Fruit fly (Drosophila melanogaster) whole organism, pupa: Measurements from ENCODE around the gene Srp54.

Experiments
- CG10348 ChIP-seq: fragments of 200-800 bp; sonication (Bioruptor generic); IDR thresholded peaks from 2 replicates; pipeline ENCODE4 v1.3.6; 2022; ENCODE audit warnings: missing biosample characterization, missing genetic modification characterization
- CG12605 ChIP-seq: fragments of 200-800 bp; sonication (Bioruptor generic); IDR thresholded peaks from 2 replicates; pipeline ENCODE4 v1.3.6; 2022; ENCODE audit warnings: missing biosample characterization, missing genetic modification characterization
- CG13204 ChIP-seq: fragments of 200-800 bp; sonication (Bioruptor generic); optimal IDR thresholded peaks from 2 replicates; lab custom pipeline; 2018; ENCODE audit warnings: missing biosample characterization, mild to moderate bottlenecking, missing genetic modification characterization, moderate library complexity
- CG14655 ChIP-seq: fragments of 200-800 bp; sonication (Bioruptor generic); optimal IDR thresholded peaks from 3 replicates; lab custom pipeline; 2017; ENCODE audit warnings: mild to moderate bottlenecking, missing biosample characterization, missing genetic modification reagents, missing genetic modification characterization
- CG15710 ChIP-seq: fragments of 200-800 bp; sonication (Bioruptor generic); optimal IDR thresholded peaks from 2 replicates; lab custom pipeline; 2018; ENCODE audit warnings: missing biosample characterization, mild to moderate bottlenecking, missing genetic modification characterization, moderate library complexity
- CG17806 ChIP-seq: fragments of 200-800 bp; sonication (Bioruptor generic); optimal IDR thresholded peaks from 2 replicates; lab custom pipeline; 2018; ENCODE audit warnings: missing biosample characterization, mild to moderate bottlenecking, missing genetic modification characterization, moderate library complexity
- CG32121 ChIP-seq: fragments of 200-800 bp; sonication (Bioruptor generic); IDR thresholded peaks from 2 replicates; pipeline ENCODE4 v1.3.6; 2022; ENCODE audit warnings: missing biosample characterization, missing genetic modification characterization
- CG34367 ChIP-seq: fragments of 200-800 bp; sonication (Bioruptor generic); optimal IDR thresholded peaks from 2 replicates; lab custom pipeline; 2018; ENCODE audit warnings: missing biosample characterization, mild to moderate bottlenecking, missing genetic modification characterization
- CG4496 ChIP-seq: fragments of 200-800 bp; sonication (Bioruptor generic); IDR thresholded peaks from 3 replicates; pipeline ENCODE4 v1.3.6; 2022; ENCODE audit warnings: missing biosample characterization, missing genetic modification characterization
- CG8159 ChIP-seq: fragments of 200-800 bp; sonication (Bioruptor generic); optimal IDR thresholded peaks from 3 replicates; lab custom pipeline; 2018; ENCODE audit warnings: missing biosample characterization, mild to moderate bottlenecking, missing genetic modification characterization, moderate library complexity
- CG8301 ChIP-seq: fragments of 200-800 bp; sonication (Bioruptor generic); optimal IDR thresholded peaks from 2 replicates; lab custom pipeline; 2018; ENCODE audit warnings: missing biosample characterization, mild to moderate bottlenecking, missing genetic modification characterization
- D1 ChIP-seq: fragments of 200-800 bp; sonication (Bioruptor generic); optimal IDR thresholded peaks from 2 replicates; lab custom pipeline; 2018; ENCODE audit warnings: missing biosample characterization, mild to moderate bottlenecking, missing genetic modification characterization, moderate library complexity
- EcR ChIP-seq: fragments of 200-800 bp; sonication (Bioruptor generic); optimal IDR thresholded peaks from 3 replicates; lab custom pipeline; 2019; ENCODE audit warnings: missing biosample characterization, missing genetic modification characterization, mild to moderate bottlenecking, moderate library complexity, missing genetic modification reagents
- Ets98B ChIP-seq: fragments of 200-800 bp; sonication (Bioruptor generic); IDR thresholded peaks from 2 replicates; pipeline ENCODE4 v1.3.6; 2022; ENCODE audit warnings: missing biosample characterization, missing genetic modification characterization
- Pif1A ChIP-seq: fragments of 200-800 bp; sonication (Bioruptor generic); optimal IDR thresholded peaks from 3 replicates; lab custom pipeline; 2016; ENCODE audit warnings: missing biosample characterization, missing genetic modification characterization
- Pif1B ChIP-seq: fragments of 200-800 bp; sonication (Bioruptor generic); optimal IDR thresholded peaks from 3 replicates; lab custom pipeline; 2016; ENCODE audit warnings: missing biosample characterization, missing genetic modification characterization
- Snoo ChIP-seq: fragments of 200-800 bp; sonication (Bioruptor generic); optimal IDR thresholded peaks from 3 replicates; lab custom pipeline; 2017; ENCODE audit warnings: missing biosample characterization, mild to moderate bottlenecking, missing genetic modification characterization, inconsistent platforms
- fd96Ca ChIP-seq: fragments of 200-800 bp; sonication (Bioruptor generic); IDR thresholded peaks from 3 replicates; pipeline ENCODE4 v1.3.6; 2022; ENCODE audit warnings: missing biosample characterization, missing genetic modification characterization
- gl ChIP-seq: fragments of 200-800 bp; sonication (Bioruptor generic); optimal IDR thresholded peaks from 2 replicates; lab custom pipeline; 2018; ENCODE audit warnings: missing biosample characterization, mild to moderate bottlenecking, missing genetic modification characterization
- rn ChIP-seq: fragments of 200-800 bp; sonication (Bioruptor generic); IDR thresholded peaks from 2 replicates; pipeline ENCODE4 v1.3.6; 2022; ENCODE audit warnings: missing biosample characterization, missing genetic modification characterization

The Srp54 gene

dm6 chr2L:9943521-9943920 is 30.8 kb downstream of the Srp54 start:
- TF ChIP-seq CG32121 (GFP tag; lab: Robert Waterston, UW) = no peak
- no peak for TF ChIP-seq CG17806
- no peak for TF ChIP-seq CG10348
- no peak for TF ChIP-seq Pif1B
- no peak for TF ChIP-seq Ets98B (GFP tag; lab: Robert Waterston, UW)
- TF ChIP-seq CG13204 = no peak
- TF ChIP-seq gl = no peak
- no peak for TF ChIP-seq fd96Ca (GFP tag; lab: Robert Waterston, UW)
- TF ChIP-seq D1 (tag; lab: Kevin White, UChicago) = no peak
- no peak for TF ChIP-seq CG14655 (GFP tag; lab: Kevin White, UChicago)
- TF ChIP-seq CG8301 (tag; lab: Kevin White, UChicago) = no peak
- no peak for TF ChIP-seq EcR (GFP tag; lab: Kevin White, UChicago)
- no peak for TF ChIP-seq CG8159 (tag; lab: Kevin White, UChicago)
- TF ChIP-seq CG15710 = no peak

DNA sequence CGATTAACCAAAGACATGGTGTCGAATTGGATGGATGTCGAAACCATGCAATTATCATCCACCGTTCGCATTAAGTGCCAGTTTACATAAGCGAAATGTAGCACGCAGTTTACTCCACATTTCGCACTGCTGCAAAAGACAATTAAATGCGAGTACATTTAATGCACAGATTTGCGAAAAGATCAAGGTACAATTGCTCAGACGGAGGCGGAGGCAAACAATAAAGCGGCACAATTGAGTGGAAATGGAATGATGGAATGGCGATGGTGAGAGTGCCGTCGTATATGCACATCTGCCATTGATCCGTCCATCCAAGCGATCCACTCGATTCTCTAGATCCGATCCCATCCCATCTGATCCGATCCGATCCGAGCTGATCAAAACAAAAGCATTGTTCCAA is 32.4 kb downstream of the Srp54 start:
- no peak for TF ChIP-seq CG12605 (GFP tag; lab: Robert Waterston, UW)
- TF ChIP-seq Pif1B = peak; percentile 11
- peak; percentile 71 for TF ChIP-seq gl
- no peak for TF ChIP-seq CG15710
- no peak for TF ChIP-seq Ets98B (GFP tag; lab: Robert Waterston, UW)
- no peak for TF ChIP-seq CG14655 (GFP tag; lab: Kevin White, UChicago)
- no peak for TF ChIP-seq CG34367 (tag; lab: Kevin White, UChicago)
- TF ChIP-seq CG32121 (GFP tag; lab: Robert Waterston, UW) = peak; percentile 21; the same call in 1 of the 2 replicates
- no peak for TF ChIP-seq fd96Ca (GFP tag; lab: Robert Waterston, UW)
- no peak for TF ChIP-seq CG13204
- TF ChIP-seq Snoo (tag; lab: Kevin White, UChicago) = no peak
- no peak for TF ChIP-seq EcR (GFP tag; lab: Kevin White, UChicago)
- no peak for TF ChIP-seq Pif1A (GFP tag; lab: Kevin White, UChicago)
- TF ChIP-seq CG8301 (tag; lab: Kevin White, UChicago) = no peak
- TF ChIP-seq CG8159 (tag; lab: Kevin White, UChicago) = no peak
- TF ChIP-seq CG10348 = no peak
- TF ChIP-seq CG4496 (GFP tag; lab: Robert Waterston, UW) = 0 out of 3 replicates have a peak, but pooled peaks have one; percentile 12
- TF ChIP-seq CG17806 = no peak
- no peak for TF ChIP-seq D1 (tag; lab: Kevin White, UChicago)

dm6 chr2L:9946051-9946450 is 33.3 kb downstream of the Srp54 start:
- TF ChIP-seq CG4496 (GFP tag; lab: Robert Waterston, UW) (0 out of 3 replicates have a peak, but pooled peaks have one; percentile 25), D1 (tag; lab: Kevin White, UChicago) (no peak)

- TF ChIP-seq Snoo (tag; lab: Kevin White, UChicago) = no peak
- TF ChIP-seq CG34367 (tag; lab: Kevin White, UChicago) = no peak
- TF ChIP-seq Pif1B = peak; percentile 45
- no peak for TF ChIP-seq D1 (tag; lab: Kevin White, UChicago)
- peak; percentile 68 for TF ChIP-seq EcR (GFP tag; lab: Kevin White, UChicago)
- peak; percentile 69; the same call in 2 of the 3 replicates for TF ChIP-seq CG4496 (GFP tag; lab: Robert Waterston, UW)
- peak; percentile 95 for TF ChIP-seq CG13204
- TF ChIP-seq CG32121 (GFP tag; lab: Robert Waterston, UW) = 0 out of 2 replicates have a peak, but pooled peaks have one; percentile 44
- peak; percentile 70 for TF ChIP-seq fd96Ca (GFP tag; lab: Robert Waterston, UW)
- TF ChIP-seq Ets98B (GFP tag; lab: Robert Waterston, UW) = peak; percentile 67
- 0 out of 2 replicates have a peak, but pooled peaks have one; percentile 22 for TF ChIP-seq CG12605 (GFP tag; lab: Robert Waterston, UW)
- TF ChIP-seq Pif1A (GFP tag; lab: Kevin White, UChicago) = peak; percentile 51
Measured at dm6 chr2L:9947265-9947664, 34.6 kb downstream of the Srp54 start, which contains the start of gene CG5853. Gene CG5853, minus strand, starts transcription at chr2L:9947648.

DNA sequence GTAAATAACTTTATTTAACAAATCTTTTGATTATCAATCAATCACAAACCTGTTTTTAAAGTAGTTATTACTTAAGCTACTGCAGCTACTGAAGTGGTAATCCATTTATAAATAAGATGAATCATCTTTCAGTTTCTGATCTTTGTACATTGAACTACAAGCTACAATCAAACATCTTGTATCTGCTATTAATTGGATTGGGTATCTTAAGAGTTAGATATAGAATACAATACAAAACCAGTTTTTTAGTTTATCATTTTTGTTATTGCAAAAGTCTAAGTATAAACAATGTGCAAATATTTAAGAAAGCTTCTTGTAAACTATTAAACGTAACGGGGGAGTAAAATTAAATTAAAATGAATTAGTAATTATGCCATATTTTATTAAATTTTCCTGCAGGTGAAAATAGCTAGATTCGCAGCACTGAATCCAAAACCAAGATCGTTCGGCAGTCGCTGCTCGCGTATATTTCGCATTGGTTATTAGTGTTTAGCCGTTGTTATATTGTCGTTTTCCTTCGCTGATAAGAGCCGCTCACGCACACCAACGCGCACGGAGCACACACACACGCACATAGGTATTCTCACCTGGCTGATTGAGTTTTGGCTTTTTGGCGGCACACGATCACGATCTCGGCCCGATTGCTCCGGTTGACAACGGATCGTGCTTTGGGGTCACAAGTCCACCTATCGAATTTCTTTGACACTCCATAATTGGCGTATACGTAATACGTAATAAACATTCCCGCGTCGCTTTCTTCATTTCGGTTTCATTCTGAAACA is 35.2 kb downstream of the Srp54 start:
- TF ChIP-seq CG8301 (tag; lab: Kevin White, UChicago) (no peak), rn (GFP tag; lab: Robert Waterston, UW) (no peak), CG14655 (GFP tag; lab: Kevin White, UChicago) (peak; percentile 54), CG4496 (GFP tag; lab: Robert Waterston, UW) (0 out of 3 replicates have a peak, but pooled peaks have one; percentile 32), Ets98B (GFP tag; lab: Robert Waterston, UW) (no peak), CG8159 (tag; lab: Kevin White, UChicago) (peak; percentile 26), CG13204 (peak; percentile 78), Pif1B (no peak), EcR (GFP tag; lab: Kevin White, UChicago) (peak; percentile 73), Pif1A (GFP tag; lab: Kevin White, UChicago) (no peak), CG15710 (peak; percentile 32), D1 (tag; lab: Kevin White, UChicago) (no peak), Snoo (tag; lab: Kevin White, UChicago) (no peak), CG32121 (GFP tag; lab: Robert Waterston, UW) (no peak)

DNA sequence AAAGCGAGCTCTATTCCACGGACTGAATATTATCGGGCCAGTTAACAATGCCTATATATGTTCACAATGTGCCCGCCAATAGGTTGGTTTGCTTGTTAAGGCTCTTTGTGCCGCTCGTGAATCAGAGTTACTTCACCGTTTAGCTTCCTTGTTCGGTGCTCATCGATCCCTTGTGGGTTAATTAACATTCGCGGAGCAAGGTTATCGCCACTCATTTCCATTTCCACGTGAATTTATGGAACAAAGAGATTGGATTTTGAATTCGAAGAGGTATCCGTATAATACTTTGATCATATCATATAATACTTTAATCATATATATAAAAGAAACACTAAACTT is 35.8 kb downstream of the Srp54 start:
- TF ChIP-seq CG8301 (tag; lab: Kevin White, UChicago) (no peak), CG34367 (tag; lab: Kevin White, UChicago) (no peak), CG12605 (GFP tag; lab: Robert Waterston, UW) (no peak), EcR (GFP tag; lab: Kevin White, UChicago) (no peak), CG15710 (no peak), CG17806 (no peak), D1 (tag; lab: Kevin White, UChicago) (no peak), gl (no peak), CG13204 (no peak), Pif1B (no peak), Ets98B (GFP tag; lab: Robert Waterston, UW) (no peak), CG8159 (tag; lab: Kevin White, UChicago) (no peak), CG14655 (GFP tag; lab: Kevin White, UChicago) (no peak), CG4496 (GFP tag; lab: Robert Waterston, UW) (no peak), fd96Ca (GFP tag; lab: Robert Waterston, UW) (no peak)
- TF ChIP-seq, all 21 proteins: peak for 0
